Worm (Caenorhabditis elegans) whole organism, L2 larva: ENCODE results near the gene hmg-11.
A peak's percentile ranks its signal among the peaks of the same experiment; 100 is the strongest.
"Not testable (repeated sequence)": the region's sequence is repeated elsewhere in the genome, so short reads cannot be mapped to it uniquely, and the experiment has no call there.

ENCODE experiments used
- C34F6.9 ChIP-seq: fragments of 150-350 bp; optimal IDR thresholded peaks from 2 replicates; lab custom pipeline; 2014; ENCODE audit warnings: missing biosample characterization, missing genetic modification characterization
- F13H6.1 ChIP-seq: sonication (generic microtip); optimal IDR thresholded peaks from 2 replicates; lab custom pipeline; 2016; ENCODE audit warnings: missing genetic modification characterization, missing compliant biosample characterization
- R02D3.7 ChIP-seq: fragments of 150-350 bp; optimal IDR thresholded peaks from 2 replicates; lab custom pipeline; 2014; ENCODE audit warnings: missing biosample characterization, missing genetic modification characterization
- Y55F3AM.14 ChIP-seq: fragments of 200-800 bp; sonication (Bioruptor generic); optimal IDR thresholded peaks from 2 replicates; lab custom pipeline; 2018; ENCODE audit warnings: mild to moderate bottlenecking, missing genetic modification characterization, missing compliant biosample characterization
- ZK546.5 ChIP-seq: sonication (generic microtip); optimal IDR thresholded peaks from 2 replicates; lab custom pipeline; 2017; ENCODE audit warnings: missing biosample characterization, missing genetic modification characterization
- alr-1 ChIP-seq: fragments of 150-350 bp; optimal IDR thresholded peaks from 2 replicates; lab custom pipeline; 2014; ENCODE audit warnings: missing biosample characterization, missing genetic modification characterization
- aly-2 ChIP-seq: fragments of 150-350 bp; optimal IDR thresholded peaks from 2 replicates; lab custom pipeline; 2014; ENCODE audit warnings: missing biosample characterization, missing genetic modification characterization
- ama-1 ChIP-seq: fragments of 150-350 bp; optimal IDR thresholded peaks from 2 replicates; lab custom pipeline; 2018; ENCODE audit warnings: inconsistent platforms
- blmp-1 ChIP-seq: sonication (generic microtip); optimal IDR thresholded peaks from 2 replicates; lab custom pipeline; 2017; ENCODE audit warnings: missing genetic modification characterization, mild to moderate bottlenecking, missing compliant biosample characterization, antibody characterized with exemption, moderate library complexity; ENCODE audit not compliant: insufficient read depth
- ceh-16 ChIP-seq: fragments of 150-350 bp; optimal IDR thresholded peaks from 2 replicates; lab custom pipeline; 2014; ENCODE audit warnings: missing biosample characterization, missing genetic modification characterization
- ceh-82 ChIP-seq: fragments of 150-350 bp; optimal IDR thresholded peaks from 2 replicates; lab custom pipeline; 2014; ENCODE audit warnings: missing biosample characterization, missing genetic modification characterization
- crh-2 ChIP-seq: sonication (generic microtip); optimal IDR thresholded peaks from 2 replicates; lab custom pipeline; 2017; ENCODE audit warnings: missing biosample characterization, missing genetic modification characterization
- dmd-4 ChIP-seq: sonication (generic microtip); optimal IDR thresholded peaks from 2 replicates; lab custom pipeline; 2017; ENCODE audit warnings: missing biosample characterization, missing genetic modification characterization
- egl-27 ChIP-seq: sonication (generic microtip); optimal IDR thresholded peaks from 3 replicates; lab custom pipeline; 2017; ENCODE audit warnings: missing biosample characterization, missing genetic modification reagents, missing genetic modification characterization
- elt-1 ChIP-seq: fragments of 150-350 bp; optimal IDR thresholded peaks from 2 replicates; lab custom pipeline; 2014; ENCODE audit warnings: missing biosample characterization, missing genetic modification characterization
- elt-3 ChIP-seq: sonication (generic microtip); optimal IDR thresholded peaks from 2 replicates; lab custom pipeline; 2017; ENCODE audit warnings: missing biosample characterization, missing genetic modification characterization
- fos-1 ChIP-seq: fragments of 150-350 bp; optimal IDR thresholded peaks from 2 replicates; lab custom pipeline; 2014; ENCODE audit warnings: missing biosample characterization, missing genetic modification characterization
- gmeb-1 ChIP-seq: fragments of 150-350 bp; optimal IDR thresholded peaks from 2 replicates; lab custom pipeline; 2014; ENCODE audit warnings: missing biosample characterization, missing genetic modification characterization
- lin-11 ChIP-seq: fragments of 150-350 bp; sonication (generic microtip); optimal IDR thresholded peaks from 2 replicates; lab custom pipeline; 2014; ENCODE audit warnings: missing biosample characterization, missing genetic modification characterization, inconsistent platforms, mixed read lengths
- lin-13 ChIP-seq: fragments of 150-350 bp; optimal IDR thresholded peaks from 2 replicates; lab custom pipeline; 2014; ENCODE audit warnings: missing biosample characterization, missing genetic modification reagents, missing genetic modification characterization
- lsy-2 ChIP-seq, 2 experiments: fragments of 150-350 bp in 1 of 2; sonication (generic microtip) in 1 of 2; optimal IDR thresholded peaks; 2 replicates each; lab custom pipeline; 2014 to 2017; ENCODE audit warnings: missing biosample characterization in 2 of 2, missing genetic modification characterization in 2 of 2
- mbf-1 ChIP-seq: sonication (generic microtip); optimal IDR thresholded peaks from 2 replicates; lab custom pipeline; 2017; ENCODE audit warnings: missing biosample characterization, missing genetic modification characterization
- mdl-1 ChIP-seq, 2 experiments: fragments of 150-350 bp in 1 of 2; sonication (generic microtip) in 1 of 2; optimal IDR thresholded peaks; 2 replicates each; lab custom pipeline; 2017; ENCODE audit warnings: missing biosample characterization in 2 of 2, missing genetic modification characterization in 2 of 2
- nhr-10 ChIP-seq: sonication (generic microtip); optimal IDR thresholded peaks from 2 replicates; lab custom pipeline; 2017; ENCODE audit warnings: missing biosample characterization, missing genetic modification characterization
- nhr-11 ChIP-seq: fragments of 150-350 bp; optimal IDR thresholded peaks from 2 replicates; lab custom pipeline; 2014; ENCODE audit warnings: missing biosample characterization, missing genetic modification characterization
- nhr-12 ChIP-seq: fragments of 150-350 bp; optimal IDR thresholded peaks from 2 replicates; lab custom pipeline; 2014; ENCODE audit warnings: missing biosample characterization, missing genetic modification characterization
- nhr-129 ChIP-seq: fragments of 150-350 bp; optimal IDR thresholded peaks from 2 replicates; lab custom pipeline; 2014; ENCODE audit warnings: missing biosample characterization, missing genetic modification characterization
- nhr-21 ChIP-seq: fragments of 150-350 bp; optimal IDR thresholded peaks from 2 replicates; lab custom pipeline; 2014; ENCODE audit warnings: missing biosample characterization, missing genetic modification characterization
- nhr-23 ChIP-seq: fragments of 150-350 bp; optimal IDR thresholded peaks from 2 replicates; lab custom pipeline; 2014; ENCODE audit warnings: missing biosample characterization, missing genetic modification reagents, missing genetic modification characterization
- nhr-25 ChIP-seq: fragments of 150-350 bp; sonication (generic microtip); optimal IDR thresholded peaks from 3 replicates; lab custom pipeline; 2014; ENCODE audit warnings: missing biosample characterization, missing genetic modification characterization
- nhr-6 ChIP-seq: fragments of 150-350 bp; optimal IDR thresholded peaks from 2 replicates; lab custom pipeline; 2014; ENCODE audit warnings: missing biosample characterization, missing genetic modification characterization
- sem-4 ChIP-seq: fragments of 150-350 bp; optimal IDR thresholded peaks from 2 replicates; lab custom pipeline; 2014; ENCODE audit warnings: missing biosample characterization, missing genetic modification reagents, missing genetic modification characterization
- sma-3 ChIP-seq: sonication (generic microtip); optimal IDR thresholded peaks from 2 replicates; lab custom pipeline; 2016; ENCODE audit warnings: missing genetic modification reagents, missing genetic modification characterization, missing compliant biosample characterization
- sma-9 ChIP-seq, 2 experiments: fragments of 150-350 bp in 1 of 2; sonication (generic microtip) in 1 of 2; optimal IDR thresholded peaks; 2 replicates each; lab custom pipeline; 2014 to 2016; ENCODE audit warnings: missing genetic modification characterization in 2 of 2, mild to moderate bottlenecking in 1 of 2, missing biosample characterization in 1 of 2, missing compliant biosample characterization in 1 of 2, missing genetic modification reagents in 1 of 2, moderate library complexity in 1 of 2
- unc-55 ChIP-seq: fragments of 150-350 bp; sonication (generic microtip); optimal IDR thresholded peaks from 3 replicates; lab custom pipeline; 2014; ENCODE audit warnings: missing biosample characterization, missing genetic modification reagents, missing genetic modification characterization
- unc-62 ChIP-seq: fragments of 150-350 bp; optimal IDR thresholded peaks from 2 replicates; lab custom pipeline; 2014; ENCODE audit warnings: missing biosample characterization, missing genetic modification reagents, missing genetic modification characterization
- zag-1 ChIP-seq: fragments of 150-350 bp; optimal IDR thresholded peaks from 2 replicates; lab custom pipeline; 2014; ENCODE audit warnings: missing biosample characterization, missing genetic modification characterization
- ztf-11 ChIP-seq: sonication (generic microtip); optimal IDR thresholded peaks from 2 replicates; lab custom pipeline; 2017; ENCODE audit warnings: missing biosample characterization, missing genetic modification characterization
- ztf-4 ChIP-seq: fragments of 150-350 bp; optimal IDR thresholded peaks from 2 replicates; lab custom pipeline; 2014; ENCODE audit warnings: missing biosample characterization, missing genetic modification characterization

The hmg-11 gene

DNA sequence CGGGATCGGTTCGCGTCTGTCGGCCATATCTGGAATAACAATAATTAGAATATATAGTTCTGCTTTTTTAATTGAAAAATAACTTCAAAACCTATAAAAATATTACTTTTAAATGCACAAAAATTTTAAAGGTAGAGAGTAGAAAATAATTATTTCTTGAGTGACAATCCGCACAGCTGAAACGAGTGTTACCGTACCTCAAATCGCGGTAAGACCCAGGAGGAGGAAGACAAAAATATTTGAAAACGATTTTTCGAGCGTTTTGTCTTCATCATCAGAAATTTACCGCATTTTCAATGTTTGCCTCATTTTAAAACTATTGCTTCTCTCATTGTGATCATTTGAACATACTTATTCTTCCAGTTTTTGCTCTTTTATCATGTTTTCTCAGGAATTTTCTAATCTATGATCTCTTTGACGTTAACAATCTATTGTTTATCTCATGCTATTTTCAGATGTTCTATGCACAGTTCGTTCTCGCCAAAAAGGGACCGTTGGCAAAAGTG is 25.4 kb downstream of the hmg-11 start, which contains the start of the genes rpn-5 and scc-1 (continued):
- TF ChIP-seq elt-3 (tag; lab: Kevin White, UChicago) (no peak), unc-62 (no peak), ceh-16 (tag; lab: Kevin White, UChicago) (no peak), unc-55 (GFP tag; lab: Kevin White, UChicago) (peak; percentile 95), zag-1 (tag; lab: Kevin White, UChicago) (no peak), nhr-23 (tag; lab: Kevin White, UChicago) (no peak), sem-4 (tag; lab: Kevin White, UChicago) (peak; percentile 4), ceh-82 (tag; lab: Kevin White, UChicago) (no peak), nhr-11 (tag; lab: Kevin White, UChicago) (no peak), nhr-10 (tag; lab: Kevin White, UChicago) (no peak), gmeb-1 (tag; lab: Kevin White, UChicago) (peak; percentile 91), nhr-6 (no peak), aly-2 (tag; lab: Kevin White, UChicago) (no peak), ztf-11 (tag; lab: Kevin White, UChicago) (no peak), ZK546.5 (tag; lab: Kevin White, UChicago) (peak; percentile 48), ama-1 (no peak), mbf-1 (tag; lab: Kevin White, UChicago) (no peak), blmp-1 (tag; lab: Kevin White, UChicago) (peak; percentile 38), nhr-12 (no peak), sma-3 (peak; percentile 56), fos-1 (tag; lab: Kevin White, UChicago) (peak; percentile 43), sma-9 (GFP tag; optimal IDR thresholded peaks at IDR 0.05; lab: Kevin White, UChicago) (peak; percentile 71), sma-9 (tag; optimal IDR thresholded peaks at IDR 0.05; lab: Kevin White, UChicago) (no peak), nhr-129 (tag; lab: Kevin White, UChicago) (peak; percentile 81), egl-27 (tag; lab: Kevin White, UChicago) (peak; percentile 33), Y55F3AM.14 (GFP tag; lab: Kevin White, UChicago) (no peak), C34F6.9 (tag; lab: Kevin White, UChicago) (peak; percentile 85)

DNA sequence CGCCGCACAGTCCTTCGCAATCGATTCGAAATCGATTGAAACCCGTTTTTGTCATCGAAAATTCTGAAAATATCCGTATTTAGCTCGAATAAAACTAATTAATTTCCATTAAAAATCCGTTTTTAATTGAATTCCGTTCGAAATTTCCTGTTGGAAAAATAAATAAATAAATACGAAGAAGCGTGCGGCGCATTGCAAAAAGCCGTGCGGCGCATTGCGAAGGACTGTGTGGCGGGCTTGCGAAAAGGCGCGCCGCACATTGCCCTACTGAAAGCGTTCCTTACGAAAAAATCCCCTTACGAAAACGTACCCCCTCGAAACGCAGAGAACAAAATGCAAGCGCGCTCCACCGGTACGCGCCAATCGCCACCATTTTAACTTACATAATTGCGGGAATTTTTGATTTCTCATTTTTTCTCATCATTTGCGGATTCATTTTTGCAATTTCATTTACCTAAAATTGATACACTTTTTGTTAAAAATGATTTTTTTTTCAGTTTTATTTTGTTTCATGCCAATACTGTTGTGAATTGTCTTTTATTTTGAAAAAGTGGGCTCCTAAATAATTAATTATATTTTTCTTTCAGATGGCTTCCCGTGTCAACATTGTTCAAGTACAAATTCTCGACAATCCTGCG is 28.7 kb downstream of the hmg-11 start, which contains the start of gene unc-85:
Gene unc-85 (plus strand): TSS at position 588 of the 638 bp plus-strand sequence.
- TF ChIP-seq nhr-25 (peak; percentile 69), nhr-21 (tag; lab: Kevin White, UChicago) (peak; percentile 17), sma-3 (peak; percentile 78), gmeb-1 (tag; lab: Kevin White, UChicago) (peak; percentile 58), lin-11 (tag; lab: Kevin White, UChicago) (peak; percentile 23), nhr-6 (peak; percentile 22), F13H6.1 (tag; lab: Kevin White, UChicago) (peak; percentile 80), lsy-2 (tag; optimal IDR thresholded peaks at IDR 0.05; lab: Kevin White, UChicago) (peak; percentile 66 to 89), C34F6.9 (tag; lab: Kevin White, UChicago) (peak; percentile 62), crh-2 (peak; percentile 73), sma-9 (GFP tag; optimal IDR thresholded peaks at IDR 0.05; lab: Kevin White, UChicago) (peak; percentile 22), nhr-129 (tag; lab: Kevin White, UChicago) (peak; percentile 71), mdl-1 (tag; optimal IDR thresholded peaks at IDR 0.05; lab: Kevin White, UChicago) (peak in 1 of 2 experiments; percentile 44), unc-55 (GFP tag; lab: Kevin White, UChicago) (peak; percentile 69), lin-13 (GFP tag; lab: Kevin White, UChicago) (peak; percentile 65)
- TF ChIP-seq sma-9 (tag; optimal IDR thresholded peaks at IDR 0.05; lab: Kevin White, UChicago), result not testable (repeated sequence)

DNA sequence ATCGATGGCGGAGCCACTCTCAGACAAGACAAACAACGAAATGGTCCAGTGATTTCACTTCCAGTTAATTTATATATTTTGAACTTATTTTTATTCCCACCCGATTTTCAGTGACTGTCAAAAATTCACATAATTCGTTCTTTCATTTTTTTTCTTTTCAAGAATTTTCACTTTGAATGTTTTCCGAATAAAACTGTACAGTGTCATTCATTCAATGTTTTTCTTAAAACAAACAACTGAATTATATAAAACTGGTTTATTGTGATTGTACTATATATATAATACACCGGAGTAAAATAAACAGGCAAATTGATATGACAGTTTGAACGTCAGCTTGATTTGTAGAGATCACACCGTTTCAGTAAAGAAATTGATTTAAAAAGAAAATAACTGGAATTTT is 30.1 kb downstream of the hmg-11 start:
- no peak for TF ChIP-seq dmd-4 (tag; lab: Kevin White, UChicago)
- no peak for TF ChIP-seq egl-27 (tag; lab: Kevin White, UChicago)
- no peak for TF ChIP-seq sem-4 (tag; lab: Kevin White, UChicago)
- TF ChIP-seq mbf-1 (tag; lab: Kevin White, UChicago), result no peak
- TF ChIP-seq nhr-10 (tag; lab: Kevin White, UChicago), result no peak
- no peak for TF ChIP-seq aly-2 (tag; lab: Kevin White, UChicago)
- no peak for TF ChIP-seq ztf-4 (tag; lab: Kevin White, UChicago)
- no peak for TF ChIP-seq elt-1
- no peak for TF ChIP-seq alr-1 (tag; lab: Kevin White, UChicago)
- TF ChIP-seq gmeb-1 (tag; lab: Kevin White, UChicago), result no peak
- TF ChIP-seq nhr-129 (tag; lab: Kevin White, UChicago), result no peak
- TF ChIP-seq R02D3.7 (tag; lab: Kevin White, UChicago), result no peak
- TF ChIP-seq zag-1 (tag; lab: Kevin White, UChicago), result no peak
- TF ChIP-seq unc-55 (GFP tag; lab: Kevin White, UChicago), result no peak
- TF ChIP-seq nhr-11 (tag; lab: Kevin White, UChicago), result no peak
- TF ChIP-seq, all 48 proteins: peak for 0
